Fruit fly (Drosophila melanogaster) whole organism, embryonic: Measurements from ENCODE around the gene CG32440.

ENCODE experiments used
- CG10543 ChIP-seq: fragments of 200-800 bp; sonication (Bioruptor generic); optimal IDR thresholded peaks from 3 replicates; lab custom pipeline; 2017; ENCODE audit warnings: missing biosample characterization, mild to moderate bottlenecking, missing genetic modification characterization, moderate library complexity
- CG17829 ChIP-seq: fragments of 200-800 bp; optimal IDR thresholded peaks from 2 replicates; lab custom pipeline; 2019; ENCODE audit warnings: missing biosample characterization, mild to moderate bottlenecking, missing genetic modification characterization, moderate library complexity
- CG3281 ChIP-seq: fragments of 200-800 bp; sonication (Bioruptor generic); optimal IDR thresholded peaks from 3 replicates; lab custom pipeline; 2017; ENCODE audit warnings: missing biosample characterization, mild to moderate bottlenecking, missing genetic modification characterization
- HLH4C ChIP-seq: fragments of 200-800 bp; sonication (Bioruptor generic); IDR thresholded peaks from 3 replicates; pipeline ENCODE4 v1.3.6; 2022; ENCODE audit warnings: missing biosample characterization, missing genetic modification characterization; ENCODE audit not compliant: partially characterized antibody
- knrl ChIP-seq: fragments of 200-800 bp; sonication (Bioruptor generic); IDR thresholded peaks from 3 replicates; pipeline ENCODE4 v1.3.6; 2022; ENCODE audit warnings: missing biosample characterization, missing genetic modification characterization; ENCODE audit not compliant: partially characterized antibody
- phol ChIP-seq: fragments of 200-800 bp; sonication (Bioruptor generic); optimal IDR thresholded peaks from 3 replicates; lab custom pipeline; 2018; ENCODE audit warnings: missing biosample characterization, mild to moderate bottlenecking, missing genetic modification characterization, moderate library complexity
- trem ChIP-seq: fragments of 200-800 bp; optimal IDR thresholded peaks from 3 replicates; lab custom pipeline; 2019; ENCODE audit warnings: missing biosample characterization, mild to moderate bottlenecking, missing genetic modification characterization, moderate library complexity

- TF ChIP-seq phol (tag; lab: Kevin White, UChicago): no peak
- TF ChIP-seq knrl (GFP tag; lab: Robert Waterston, UW): no peak
- TF ChIP-seq HLH4C: no peak
- TF ChIP-seq trem: no peak
- no peak for TF ChIP-seq CG3281
- no peak for TF ChIP-seq CG17829 (tag; lab: Kevin White, UChicago)
- no peak for TF ChIP-seq CG10543
Measured at dm6 chr3L:21380126-21380525, 20.1 kb downstream of the CG32440 start.
